Fruit fly (Drosophila melanogaster) whole organism, pupa: ENCODE data around the gene stv.

Experiments
- CG12605 ChIP-seq: fragments of 200-800 bp; sonication (Bioruptor generic); IDR thresholded peaks from 2 replicates; pipeline ENCODE4 v1.3.6; 2022; ENCODE audit warnings: missing biosample characterization, missing genetic modification characterization
- CG13204 ChIP-seq: fragments of 200-800 bp; sonication (Bioruptor generic); optimal IDR thresholded peaks from 2 replicates; lab custom pipeline; 2018; ENCODE audit warnings: missing biosample characterization, mild to moderate bottlenecking, missing genetic modification characterization, moderate library complexity
- CG15710 ChIP-seq: fragments of 200-800 bp; sonication (Bioruptor generic); optimal IDR thresholded peaks from 2 replicates; lab custom pipeline; 2018; ENCODE audit warnings: missing biosample characterization, mild to moderate bottlenecking, missing genetic modification characterization, moderate library complexity
- CG17806 ChIP-seq: fragments of 200-800 bp; sonication (Bioruptor generic); optimal IDR thresholded peaks from 2 replicates; lab custom pipeline; 2018; ENCODE audit warnings: missing biosample characterization, mild to moderate bottlenecking, missing genetic modification characterization, moderate library complexity
- CG4496 ChIP-seq: fragments of 200-800 bp; sonication (Bioruptor generic); IDR thresholded peaks from 3 replicates; pipeline ENCODE4 v1.3.6; 2022; ENCODE audit warnings: missing biosample characterization, missing genetic modification characterization
- CG8301 ChIP-seq: fragments of 200-800 bp; sonication (Bioruptor generic); optimal IDR thresholded peaks from 2 replicates; lab custom pipeline; 2018; ENCODE audit warnings: missing biosample characterization, mild to moderate bottlenecking, missing genetic modification characterization
- CG9948 ChIP-seq: fragments of 200-800 bp; sonication (Bioruptor generic); optimal IDR thresholded peaks from 2 replicates; lab custom pipeline; 2018; ENCODE audit warnings: missing biosample characterization, mild to moderate bottlenecking, missing genetic modification characterization, moderate library complexity
- EcR ChIP-seq: fragments of 200-800 bp; sonication (Bioruptor generic); optimal IDR thresholded peaks from 3 replicates; lab custom pipeline; 2019; ENCODE audit warnings: missing biosample characterization, missing genetic modification characterization, mild to moderate bottlenecking, moderate library complexity, missing genetic modification reagents
- Ets98B ChIP-seq: fragments of 200-800 bp; sonication (Bioruptor generic); IDR thresholded peaks from 2 replicates; pipeline ENCODE4 v1.3.6; 2022; ENCODE audit warnings: missing biosample characterization, missing genetic modification characterization
- Pif1A ChIP-seq: fragments of 200-800 bp; sonication (Bioruptor generic); optimal IDR thresholded peaks from 3 replicates; lab custom pipeline; 2016; ENCODE audit warnings: missing biosample characterization, missing genetic modification characterization
- Pif1B ChIP-seq: fragments of 200-800 bp; sonication (Bioruptor generic); optimal IDR thresholded peaks from 3 replicates; lab custom pipeline; 2016; ENCODE audit warnings: missing biosample characterization, missing genetic modification characterization
- Snoo ChIP-seq: fragments of 200-800 bp; sonication (Bioruptor generic); optimal IDR thresholded peaks from 3 replicates; lab custom pipeline; 2017; ENCODE audit warnings: missing biosample characterization, mild to moderate bottlenecking, missing genetic modification characterization, inconsistent platforms
- gl ChIP-seq: fragments of 200-800 bp; sonication (Bioruptor generic); optimal IDR thresholded peaks from 2 replicates; lab custom pipeline; 2018; ENCODE audit warnings: missing biosample characterization, mild to moderate bottlenecking, missing genetic modification characterization
- rn ChIP-seq: fragments of 200-800 bp; sonication (Bioruptor generic); IDR thresholded peaks from 2 replicates; pipeline ENCODE4 v1.3.6; 2022; ENCODE audit warnings: missing biosample characterization, missing genetic modification characterization

DNA sequence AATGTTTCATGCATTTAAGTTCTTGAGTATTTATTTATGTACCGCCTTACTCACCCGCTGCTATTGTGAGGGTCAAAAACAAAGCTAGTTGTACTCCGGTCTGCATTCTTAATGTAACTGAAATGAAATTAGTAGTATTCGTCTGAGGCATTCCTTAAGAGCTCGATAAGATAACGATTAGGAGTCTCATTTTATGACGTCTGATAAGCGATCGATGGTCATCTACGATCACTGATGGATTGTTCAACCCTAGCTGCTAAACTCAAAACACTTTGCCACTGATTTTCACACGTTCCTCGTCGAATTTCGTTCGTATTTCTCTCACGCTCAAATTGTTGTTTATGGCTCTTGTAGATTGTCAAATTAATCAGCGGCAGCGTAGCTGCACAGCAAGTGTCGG lies 20.2 kb upstream of the stv start, which contains the start of gene CG10116:
- TF ChIP-seq gl (tag; lab: Kevin White, UChicago) (no peak), EcR (GFP tag; lab: Kevin White, UChicago) (no peak), Ets98B (no peak), CG13204 (GFP tag; lab: Kevin White, UChicago) (no peak), rn (GFP tag; lab: Robert Waterston, UW) (no peak), Pif1A (GFP tag; lab: Kevin White, UChicago) (no peak), CG8301 (tag; lab: Kevin White, UChicago) (no peak), Pif1B (GFP tag; lab: Kevin White, UChicago) (no peak), Snoo (tag; lab: Kevin White, UChicago) (no peak), CG17806 (no peak), CG15710 (tag; lab: Kevin White, UChicago) (no peak), CG12605 (GFP tag; lab: Robert Waterston, UW) (no peak), CG4496 (no peak), CG9948 (tag; lab: Kevin White, UChicago) (no peak)
